Worm (Caenorhabditis elegans) whole organism, L4/young adult: ENCODE data around the gene parp-2.

ENCODE experiments used
- W03F9.2 ChIP-seq: fragments of 150-350 bp; optimal IDR thresholded peaks from 2 replicates; lab custom pipeline; 2014; ENCODE audit warnings: missing biosample characterization, missing genetic modification characterization
- dao-5 ChIP-seq: sonication (generic microtip); optimal IDR thresholded peaks from 2 replicates; lab custom pipeline; 2016; ENCODE audit warnings: missing genotype, missing genetic modification characterization, moderate library complexity, missing compliant biosample characterization
- him-1 ChIP-seq: sonication (generic microtip); optimal IDR thresholded peaks from 2 replicates; lab custom pipeline; 2016; ENCODE audit warnings: missing genotype, missing genetic modification reagents, missing genetic modification characterization, missing compliant biosample characterization

The parp-2 gene

ce11 chrII:9603419-9603818, 10.6 kb downstream of the parp-2 start:
- TF ChIP-seq W03F9.2 (tag; lab: Kevin White, UChicago) (peak; percentile 71), him-1 (tag; lab: Kevin White, UChicago) (no peak)

DNA sequence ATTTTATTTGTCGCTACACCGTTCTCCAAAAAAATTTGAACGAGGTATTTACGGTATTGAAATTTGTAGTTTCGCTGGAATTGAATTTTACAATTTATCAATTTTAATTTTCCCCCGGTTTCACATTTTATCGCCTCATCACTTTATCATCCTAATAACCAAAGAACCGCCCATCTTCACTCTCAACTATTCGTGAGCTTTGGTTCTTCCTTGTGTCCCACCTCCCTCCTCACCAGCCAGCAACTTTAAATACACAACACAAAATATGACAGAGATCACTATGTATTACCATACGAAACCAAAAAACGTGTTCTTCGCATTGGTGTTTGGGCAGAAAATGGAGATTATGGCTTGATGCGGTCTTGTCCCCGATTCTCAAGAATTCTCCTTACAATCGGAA, 11.2 kb downstream of the parp-2 start:
- TF ChIP-seq dao-5 = no peak

DNA sequence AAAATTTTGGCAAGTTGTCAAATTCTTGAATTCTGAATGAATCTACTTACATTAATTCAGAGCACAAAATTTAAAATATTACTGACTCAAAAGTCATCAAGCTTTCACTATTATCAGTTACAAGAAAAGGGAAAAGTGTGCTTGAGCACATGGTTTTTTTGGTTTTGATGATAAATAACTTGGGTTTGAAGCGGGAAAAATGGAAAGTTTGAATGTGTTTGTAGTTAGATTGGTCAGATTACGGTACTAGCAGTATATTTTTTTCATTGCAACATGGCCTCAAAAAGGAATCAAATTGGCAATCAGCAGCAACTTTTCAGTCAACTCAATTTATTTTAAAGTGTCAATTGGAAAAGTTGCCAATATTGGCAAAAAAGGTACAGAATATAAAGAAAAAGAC, 11.8 kb downstream of the parp-2 start:
- TF ChIP-seq W03F9.2 (tag; lab: Kevin White, UChicago) (no peak), dao-5 (no peak), him-1 (tag; lab: Kevin White, UChicago) (no peak)

DNA sequence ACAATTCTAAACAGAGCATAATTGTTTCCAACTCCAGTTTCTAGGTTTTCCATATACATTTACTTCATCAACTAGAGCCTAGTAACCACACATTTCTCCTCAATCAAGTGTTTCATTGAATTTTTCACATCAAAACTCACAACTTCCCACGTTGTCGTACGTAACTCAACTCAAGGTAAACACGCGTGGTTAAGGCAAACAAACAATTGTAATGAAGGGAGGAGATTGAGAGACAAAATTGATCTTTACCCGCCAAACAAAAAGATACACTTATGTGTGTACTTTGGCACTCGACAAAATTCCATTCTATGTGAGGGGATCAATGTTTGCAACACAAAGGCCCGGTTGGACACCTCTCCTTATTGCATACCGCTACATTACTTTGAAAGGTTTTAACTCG, 12.5 kb downstream of the parp-2 start, which contains the start of gene nhr-19:
TSS of gene nhr-19 (minus strand) at position 191 of the 400 bp plus-strand sequence.
- no peak for TF ChIP-seq W03F9.2 (tag; lab: Kevin White, UChicago)
- no peak for TF ChIP-seq him-1 (tag; lab: Kevin White, UChicago)
- no peak for TF ChIP-seq dao-5

ce11 chrII:9605954-9606353, 13.1 kb downstream of the parp-2 start:
- TF ChIP-seq dao-5 (no peak), W03F9.2 (tag; lab: Kevin White, UChicago) (no peak), him-1 (tag; lab: Kevin White, UChicago) (no peak)

DNA sequence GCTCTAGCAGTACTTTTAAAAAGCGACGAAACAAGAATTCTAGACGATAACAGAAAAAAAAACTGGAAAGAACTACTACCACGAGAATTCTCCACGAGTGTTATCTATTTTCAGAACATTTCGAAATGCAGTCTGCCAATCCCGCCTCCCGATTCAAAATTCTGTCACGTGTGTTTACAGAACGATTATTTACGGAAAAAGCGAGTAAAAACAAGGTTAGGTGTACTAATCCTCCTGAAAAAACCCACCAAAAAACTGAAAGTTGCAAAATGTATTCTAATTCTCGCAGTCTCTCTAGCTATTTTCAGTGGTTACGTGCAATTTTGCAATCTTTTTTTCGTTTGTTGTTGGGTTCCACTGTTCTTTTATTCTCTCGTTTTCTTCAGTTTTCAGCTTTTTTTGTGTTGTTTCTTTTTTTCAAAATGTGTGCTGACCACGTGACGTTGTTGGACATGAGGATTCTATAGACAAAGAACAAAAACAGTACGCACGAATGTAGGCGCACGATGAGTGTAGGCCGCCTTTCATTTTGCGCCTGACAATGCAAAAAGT, 13.7 kb downstream of the parp-2 start:
- no peak for TF ChIP-seq W03F9.2 (tag; lab: Kevin White, UChicago)
- no peak for TF ChIP-seq him-1 (tag; lab: Kevin White, UChicago)
- TF ChIP-seq dao-5 = no peak

ce11 chrII:9607137-9607536, 14.3 kb downstream of the parp-2 start:
- TF ChIP-seq W03F9.2 (tag; lab: Kevin White, UChicago) (no peak), dao-5 (no peak), him-1 (tag; lab: Kevin White, UChicago) (no peak)

ce11 chrII:9609296-9609695, 16.5 kb downstream of the parp-2 start, which contains the start of gene pap-2:
TSS of gene pap-2 (minus strand) at chrII:9609396.
- no peak for TF ChIP-seq him-1 (tag; lab: Kevin White, UChicago)
- TF ChIP-seq W03F9.2 (tag; lab: Kevin White, UChicago) = no peak
- TF ChIP-seq dao-5 = no peak

DNA sequence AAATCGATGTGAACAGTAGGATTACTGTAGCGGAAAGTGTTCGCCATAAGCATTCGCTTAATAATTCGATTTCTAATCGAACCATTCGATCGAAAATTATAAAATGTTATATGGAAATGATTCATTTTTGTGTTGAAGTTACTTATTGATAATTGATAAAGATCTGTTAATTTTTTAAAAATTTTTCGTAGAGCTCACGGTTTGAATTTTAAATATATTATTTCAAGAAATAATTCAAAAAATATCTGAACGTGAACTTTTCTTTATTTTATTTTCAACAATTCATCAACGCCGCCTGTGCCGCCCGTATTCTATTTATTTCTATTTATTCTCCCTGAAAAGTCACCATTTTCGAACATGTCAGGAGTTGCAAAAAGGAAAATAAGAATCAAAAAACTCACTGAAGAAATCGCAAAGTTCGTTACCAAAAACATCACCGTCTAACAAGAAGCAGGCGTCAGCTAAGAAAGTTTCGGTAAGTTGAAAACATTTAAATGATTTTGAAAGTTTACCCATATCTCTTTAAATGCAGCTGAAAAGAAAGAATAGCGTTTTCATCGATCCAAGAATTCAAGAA, 18.6 kb downstream of the parp-2 start, which contains the start of the genes T15H9.5 and T15H9.4:
TSS of gene T15H9.5 (minus strand) at position 101 of the 577 bp plus-strand sequence.
TSS of gene T15H9.4 (plus strand) at position 527 of the 577 bp plus-strand sequence.
- no peak for TF ChIP-seq him-1 (tag; lab: Kevin White, UChicago)
- TF ChIP-seq W03F9.2 (tag; lab: Kevin White, UChicago) = no peak
- no peak for TF ChIP-seq dao-5

ce11 chrII:9614728-9615127, 21.9 kb downstream of the parp-2 start, which contains the start of gene hlh-6:
TSS of gene hlh-6 (minus strand) at chrII:9614828.
- TF ChIP-seq W03F9.2 (tag; lab: Kevin White, UChicago) = no peak
- TF ChIP-seq dao-5 = no peak
- no peak for TF ChIP-seq him-1 (tag; lab: Kevin White, UChicago)

ce11 chrII:9617039-9617901, 24.4 kb downstream of the parp-2 start, which contains the start of gene hal-3:
TSS of gene hal-3 (minus strand) at chrII:9617125.
- TF ChIP-seq W03F9.2 (tag; lab: Kevin White, UChicago) = peak; percentile 16
- TF ChIP-seq dao-5 = no peak
- TF ChIP-seq him-1 (tag; lab: Kevin White, UChicago) = no peak

ce11 chrII:9617902-9618245, 25.0 kb downstream of the parp-2 start:
- no peak for TF ChIP-seq dao-5
- TF ChIP-seq him-1 (tag; lab: Kevin White, UChicago) = no peak
- TF ChIP-seq W03F9.2 (tag; lab: Kevin White, UChicago) = no peak

DNA sequence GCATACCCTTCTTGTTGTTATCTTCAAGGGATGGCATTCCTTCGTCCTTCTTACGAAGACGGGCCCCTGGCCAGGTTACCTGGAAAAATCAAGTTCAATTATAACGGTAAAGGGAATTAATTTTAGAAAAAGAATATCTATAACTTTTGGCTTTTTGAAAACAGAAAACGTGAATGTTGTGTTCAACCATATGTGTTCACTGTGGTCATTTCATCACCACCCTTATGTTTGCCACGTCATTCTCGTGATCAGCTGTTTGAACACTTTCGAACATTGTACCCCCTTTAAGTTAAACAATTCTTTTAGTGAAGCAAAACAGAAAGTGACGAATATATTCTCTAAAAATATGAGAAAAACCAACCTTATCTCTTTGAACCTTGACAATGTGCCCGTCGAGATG, 25.9 kb downstream of the parp-2 start:
- no peak for TF ChIP-seq dao-5
- TF ChIP-seq him-1 (tag; lab: Kevin White, UChicago) = no peak
- no peak for TF ChIP-seq W03F9.2 (tag; lab: Kevin White, UChicago)

ce11 chrII:9619402-9619862, 26.6 kb downstream of the parp-2 start:
- TF ChIP-seq him-1 (tag; lab: Kevin White, UChicago) (no peak), dao-5 (no peak), W03F9.2 (tag; lab: Kevin White, UChicago) (no peak)
